Worm (Caenorhabditis elegans) whole organism, mixed stage, embryonic: ENCODE data around the gene dlc-5.

ENCODE experiments used
- M03D4.4 ChIP-seq: sonication (generic microtip); optimal IDR thresholded peaks from 2 replicates; lab custom pipeline; 2017; ENCODE audit warnings: mild to moderate bottlenecking, missing genetic modification characterization, missing compliant biosample characterization
- blmp-1 ChIP-seq: fragments of 150-350 bp; optimal IDR thresholded peaks from 2 replicates; lab custom pipeline; 2014; ENCODE audit warnings: missing biosample characterization, missing genetic modification characterization
- ceh-39 ChIP-seq: fragments of 150-350 bp; optimal IDR thresholded peaks from 2 replicates; lab custom pipeline; 2014; ENCODE audit warnings: missing biosample characterization, missing genetic modification characterization
- ces-1 ChIP-seq: fragments of 150-350 bp; optimal IDR thresholded peaks from 2 replicates; lab custom pipeline; 2014; ENCODE audit warnings: missing biosample characterization, missing genetic modification reagents, missing genetic modification characterization
- mep-1 ChIP-seq: fragments of 150-350 bp; optimal IDR thresholded peaks from 2 replicates; lab custom pipeline; 2017; ENCODE audit warnings: missing biosample characterization, missing genetic modification reagents, missing genetic modification characterization, inconsistent platforms
- nhr-12 ChIP-seq: fragments of 150-350 bp; optimal IDR thresholded peaks from 2 replicates; lab custom pipeline; 2014; ENCODE audit warnings: missing biosample characterization, missing genetic modification characterization
- nhr-2 ChIP-seq: fragments of 150-350 bp; optimal IDR thresholded peaks from 2 replicates; lab custom pipeline; 2014; ENCODE audit warnings: missing biosample characterization, missing genetic modification characterization
- nhr-237 ChIP-seq: fragments of 150-350 bp; optimal IDR thresholded peaks from 2 replicates; lab custom pipeline; 2014; ENCODE audit warnings: missing biosample characterization, missing genetic modification characterization
- pha-4 ChIP-seq: fragments of 150-350 bp; optimal IDR thresholded peaks from 2 replicates; lab custom pipeline; 2018; ENCODE audit warnings: missing biosample characterization, missing genetic modification reagents, missing genetic modification characterization
- sem-2 ChIP-seq: fragments of 200-800 bp; sonication (Bioruptor generic); optimal IDR thresholded peaks from 2 replicates; lab custom pipeline; 2018; ENCODE audit warnings: mild to moderate bottlenecking, missing genetic modification characterization, missing compliant biosample characterization
- snpc-4 ChIP-seq: fragments of 150-350 bp; optimal IDR thresholded peaks from 2 replicates; lab custom pipeline; 2014; ENCODE audit warnings: missing biosample characterization, missing genetic modification characterization
- unc-39 ChIP-seq: fragments of 150-350 bp; optimal IDR thresholded peaks from 2 replicates; lab custom pipeline; 2014; ENCODE audit warnings: missing biosample characterization, missing genetic modification characterization
- unc-62 ChIP-seq: fragments of 150-350 bp; optimal IDR thresholded peaks from 2 replicates; lab custom pipeline; 2014; ENCODE audit warnings: missing biosample characterization, missing genetic modification reagents, missing genetic modification characterization
- zip-8 ChIP-seq: fragments of 150-350 bp; optimal IDR thresholded peaks from 2 replicates; lab custom pipeline; 2014; ENCODE audit warnings: missing biosample characterization, missing genetic modification characterization

DNA sequence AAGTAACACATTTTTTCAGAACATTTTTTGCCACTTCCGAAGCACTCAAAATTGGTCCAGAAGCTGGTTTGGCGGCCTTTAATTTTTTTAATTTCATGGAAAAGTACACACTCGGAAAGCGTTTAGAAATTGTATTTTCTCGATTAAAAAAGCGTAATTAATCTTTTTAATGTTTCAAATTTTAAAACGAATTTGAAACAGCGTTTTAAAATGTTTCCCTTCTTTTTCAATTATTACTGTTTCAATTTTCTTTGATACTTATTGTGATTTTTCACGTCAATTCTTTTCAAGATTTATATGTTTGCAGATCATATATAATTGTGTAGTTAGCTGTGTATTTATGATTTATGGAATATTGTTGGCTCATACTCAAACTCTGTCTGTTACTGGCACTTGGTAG lies 26.0 kb downstream of the dlc-5 start, which contains the start of gene acr-25:
- no peak for TF ChIP-seq snpc-4 (tag; lab: Kevin White, UChicago)
- TF ChIP-seq nhr-2 = no peak
- no peak for TF ChIP-seq M03D4.4 (tag; lab: Kevin White, UChicago)
- no peak for TF ChIP-seq pha-4 (tag; lab: Kevin White, UChicago)
- no peak for TF ChIP-seq ces-1
- TF ChIP-seq unc-62 (GFP tag; lab: Kevin White, UChicago) = no peak
- TF ChIP-seq sem-2 (GFP tag; lab: Kevin White, UChicago) = no peak
- no peak for TF ChIP-seq mep-1
- TF ChIP-seq nhr-237 (tag; lab: Kevin White, UChicago) = no peak
- TF ChIP-seq zip-8 = no peak
- no peak for TF ChIP-seq ceh-39 (tag; lab: Kevin White, UChicago)
- no peak for TF ChIP-seq nhr-12 (tag; lab: Kevin White, UChicago)
- TF ChIP-seq blmp-1 (tag; lab: Kevin White, UChicago) = no peak
- no peak for TF ChIP-seq unc-39 (tag; lab: Kevin White, UChicago)
